Worm (Caenorhabditis elegans): ENCODE results near the gene R166.3.

The R166.3 gene

DNA sequence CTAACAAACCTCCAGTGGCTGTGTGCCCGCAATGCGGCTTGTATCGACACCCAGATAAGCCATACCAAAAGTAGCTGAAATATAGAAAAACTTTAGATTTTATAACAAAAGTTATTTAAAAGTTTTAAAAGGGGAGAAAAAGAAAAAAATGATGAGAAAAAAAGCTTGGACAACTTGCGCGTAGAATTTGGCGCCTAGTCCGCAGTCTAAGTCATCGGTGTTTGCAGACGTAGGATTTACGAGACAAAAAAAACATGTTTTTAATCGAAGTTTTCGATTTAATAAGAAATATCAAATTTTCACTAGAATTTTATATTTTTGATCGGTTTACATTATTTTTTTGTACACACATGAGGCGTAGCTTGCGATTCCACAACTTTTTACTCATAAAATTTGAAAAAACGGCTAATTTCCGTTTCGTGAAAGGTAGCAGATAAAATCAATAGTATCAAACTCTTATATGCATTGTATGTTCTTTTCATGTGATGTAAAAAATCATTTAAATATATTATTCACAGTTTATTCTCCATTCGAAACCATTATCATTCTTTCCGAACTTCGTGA, 2.9 kb upstream of the R166.3 start, which contains the start of gene pro-1 (continued):
- TF ChIP-seq pha-4 (tag; optimal IDR thresholded peaks at IDR 0.05) (no peak), hlh-13 (GFP tag; optimal IDR thresholded peaks at IDR 0.05) (no peak), C08G9.2 (tag; optimal IDR thresholded peaks at IDR 0.05) (no peak), fkh-10 (GFP tag; optimal IDR thresholded peaks at IDR 0.05) (no peak), nfya-1 (tag; optimal IDR thresholded peaks at IDR 0.05) (peak; percentile 43), sdc-2 (tag; optimal IDR thresholded peaks at IDR 0.05) (no peak), lin-11 (tag; optimal IDR thresholded peaks at IDR 0.05) (no peak), ttx-3 (tag; optimal IDR thresholded peaks at IDR 0.05) (no peak), ceh-6 (GFP tag; optimal IDR thresholded peaks at IDR 0.05) (no peak), pha-2 (tag; optimal IDR thresholded peaks at IDR 0.05) (no peak), ref-2 (tag; optimal IDR thresholded peaks at IDR 0.05) (no peak), Y22D7AL.16 (tag; optimal IDR thresholded peaks at IDR 0.05) (peak; percentile 25), lim-6 (tag; optimal IDR thresholded peaks at IDR 0.05) (no peak), elt-2 (tag; optimal IDR thresholded peaks at IDR 0.05) (peak; percentile 43), fax-1 (tag; optimal IDR thresholded peaks at IDR 0.05) (no peak), C38D4.7 (GFP tag; optimal IDR thresholded peaks at IDR 0.05) (no peak), unc-55 (GFP tag; optimal IDR thresholded peaks at IDR 0.05) (no peak), ceh-2 (tag; optimal IDR thresholded peaks at IDR 0.05) (no peak), tbx-2 (tag; optimal IDR thresholded peaks at IDR 0.05) (peak; percentile 17), ets-4 (tag; optimal IDR thresholded peaks at IDR 0.05) (no peak), T23F11.4 (GFP tag; optimal IDR thresholded peaks at IDR 0.05) (no peak), pqm-1 (tag; optimal IDR thresholded peaks at IDR 0.05) (no peak), unc-3 (GFP tag; conservative IDR thresholded peaks at IDR 0.05) (no peak), unc-3 (tag; optimal IDR thresholded peaks at IDR 0.05) (no peak), ceh-45 (GFP tag; IDR thresholded peaks at IDR 0.05) (0 out of 2 replicates have a peak, but pooled peaks have one; percentile 11), F13H6.1 (tag; optimal IDR thresholded peaks at IDR 0.05) (peak; percentile 29), ceh-31 (tag; optimal IDR thresholded peaks at IDR 0.05) (peak; percentile 14), tbx-7 (tag; optimal IDR thresholded peaks at IDR 0.05) (no peak), eyg-1 (tag; optimal IDR thresholded peaks at IDR 0.05) (no peak), che-1 (tag; optimal IDR thresholded peaks at IDR 0.05) (peak; percentile 10), rnt-1 (tag; optimal IDR thresholded peaks at IDR 0.05) (no peak), ceh-22 (tag; optimal IDR thresholded peaks at IDR 0.05) (no peak), pros-1 (tag; optimal IDR thresholded peaks at IDR 0.05) (no peak), ceh-9 (tag; optimal IDR thresholded peaks at IDR 0.05) (no peak), unc-42 (tag; optimal IDR thresholded peaks at IDR 0.05) (no peak)

DNA sequence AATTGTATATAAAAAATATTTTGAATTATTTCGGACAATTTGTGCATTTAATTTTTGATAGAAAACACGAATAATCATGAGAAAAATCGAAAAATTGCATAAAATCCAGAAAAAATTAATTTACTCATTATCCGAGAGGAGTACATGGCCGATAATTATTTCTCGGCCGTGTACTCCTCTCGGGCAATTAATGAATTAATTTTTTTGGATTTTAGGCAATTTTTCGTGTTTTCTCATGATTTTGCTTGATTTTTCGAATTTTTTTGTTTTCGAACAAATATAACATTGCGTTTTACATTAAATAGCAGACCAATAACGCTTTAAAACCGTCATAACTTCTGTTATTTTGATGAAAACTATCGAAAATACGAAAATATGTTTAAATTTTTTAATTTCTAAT, 1.1 kb downstream of the R166.3 start:
- TF ChIP-seq ref-2 (tag; optimal IDR thresholded peaks at IDR 0.05) (peak; percentile 12), F13H6.1 (tag; optimal IDR thresholded peaks at IDR 0.05) (peak; percentile 36), ttx-3 (tag; optimal IDR thresholded peaks at IDR 0.05) (peak; percentile 4), hlh-8 (tag; optimal IDR thresholded peaks at IDR 0.05) (peak; percentile 26), ceh-6 (GFP tag; optimal IDR thresholded peaks at IDR 0.05) (no peak), ceh-31 (tag; optimal IDR thresholded peaks at IDR 0.05) (peak; percentile 83), unc-86 (tag; optimal IDR thresholded peaks at IDR 0.05) (peak; percentile 26), pha-4 (tag; optimal IDR thresholded peaks at IDR 0.05) (no peak), sox-2 (GFP tag; IDR thresholded peaks at IDR 0.05) (no peak), lim-6 (tag; optimal IDR thresholded peaks at IDR 0.05) (peak; percentile 34), C08G9.2 (tag; optimal IDR thresholded peaks at IDR 0.05) (peak; percentile 81), fkh-6 (tag; optimal IDR thresholded peaks at IDR 0.05) (no peak), ceh-2 (tag; optimal IDR thresholded peaks at IDR 0.05) (peak; percentile 85), ets-4 (tag; optimal IDR thresholded peaks at IDR 0.05) (peak; percentile 53), Y22D7AL.16 (tag; optimal IDR thresholded peaks at IDR 0.05) (no peak), tbx-7 (tag; optimal IDR thresholded peaks at IDR 0.05) (peak; percentile 68), tbx-2 (tag; optimal IDR thresholded peaks at IDR 0.05) (peak; percentile 83), ama-1 (optimal IDR thresholded peaks at IDR 0.05) (no peak), zip-5 (tag; optimal IDR thresholded peaks at IDR 0.05) (peak; percentile 70), ceh-9 (tag; optimal IDR thresholded peaks at IDR 0.05) (no peak), unc-42 (tag; optimal IDR thresholded peaks at IDR 0.05) (peak; percentile 47), elt-2 (tag; optimal IDR thresholded peaks at IDR 0.05) (peak; percentile 40)
